Fruit fly (Drosophila melanogaster) whole organism, embryonic: ENCODE measurements around the gene PDCD-5.

Experiments
- ase ChIP-seq: fragments of 200-800 bp; sonication (Bioruptor generic); IDR thresholded peaks from 3 replicates; pipeline ENCODE4 v1.3.6; 2022; ENCODE audit warnings: missing biosample characterization, missing genetic modification characterization
- crp ChIP-seq, 2 experiments: fragments of 200-800 bp; sonication (Bioruptor generic); optimal IDR thresholded peaks; 2 replicates in 1 of 2; 3 replicates in 1 of 2; lab custom pipeline; 2017; ENCODE audit warnings: missing biosample characterization in 2 of 2, missing genetic modification characterization in 2 of 2, mild to moderate bottlenecking in 1 of 2, moderate library complexity in 1 of 2
- fd64A ChIP-seq: fragments of 200-800 bp; sonication (Bioruptor generic); optimal IDR thresholded peaks from 3 replicates; lab custom pipeline; 2018; ENCODE audit warnings: missing biosample characterization, mild to moderate bottlenecking, missing genetic modification characterization
- usp ChIP-seq: fragments of >200 bp; optimal IDR thresholded peaks from 2 replicates; lab custom pipeline; 2017; ENCODE audit warnings: missing biosample characterization, missing genetic modification characterization

DNA sequence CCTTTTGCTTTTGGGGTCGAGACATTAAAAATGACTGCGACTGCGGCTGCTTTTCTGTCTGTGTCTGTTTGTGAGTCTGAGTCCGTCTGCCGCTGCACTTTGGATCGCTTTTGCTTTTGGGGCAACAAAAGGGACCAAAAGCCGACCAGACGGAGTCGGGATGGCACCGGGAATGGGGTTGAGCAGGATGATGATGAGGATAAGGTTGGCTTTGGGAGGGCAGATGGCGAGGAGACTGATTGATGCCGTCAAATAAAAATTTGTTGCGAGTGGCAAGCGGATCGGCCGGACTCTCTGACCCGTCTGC lies 42.0 kb downstream of the PDCD-5 start:
- TF ChIP-seq fd64A = no peak
- TF ChIP-seq usp (GFP tag; lab: Kevin White, UChicago) = no peak
- TF ChIP-seq crp (GFP tag; optimal IDR thresholded peaks at IDR 0.05; lab: Kevin White, UChicago) = no peak
- no peak for TF ChIP-seq ase (GFP tag; lab: Robert Waterston, UW)
